Worm (Caenorhabditis elegans): ENCODE data around the gene F11A5.5.

ce11 chrV:16175757-16176156, 22.4 kb upstream of the F11A5.5 start, which contains the start of gene cyp-33D1:
- TF ChIP-seq nhr-28 (tag; optimal IDR thresholded peaks at IDR 0.05) (no peak), blmp-1 (tag; optimal IDR thresholded peaks at IDR 0.05) (no peak), unc-39 (tag; optimal IDR thresholded peaks at IDR 0.05) (no peak), M03D4.4 (tag; optimal IDR thresholded peaks at IDR 0.05) (no peak), nhr-12 (tag; optimal IDR thresholded peaks at IDR 0.05) (no peak), unc-62 (GFP tag; optimal IDR thresholded peaks at IDR 0.05) (no peak), nhr-237 (tag; optimal IDR thresholded peaks at IDR 0.05) (no peak), nhr-76 (tag; optimal IDR thresholded peaks at IDR 0.05) (no peak), pha-4 (tag; optimal IDR thresholded peaks at IDR 0.05) (no peak), elt-3 (tag; optimal IDR thresholded peaks at IDR 0.05) (no peak), snpc-4 (tag; optimal IDR thresholded peaks at IDR 0.05) (no peak), ceh-39 (tag; optimal IDR thresholded peaks at IDR 0.05) (no peak), elt-1 (tag; optimal IDR thresholded peaks at IDR 0.05; ENCODE audit: borderline replicate concordance, insufficient read depth) (no peak)
